Worm (Caenorhabditis elegans): ENCODE data around the gene F11D11.3.

Gene F11D11.3

DNA sequence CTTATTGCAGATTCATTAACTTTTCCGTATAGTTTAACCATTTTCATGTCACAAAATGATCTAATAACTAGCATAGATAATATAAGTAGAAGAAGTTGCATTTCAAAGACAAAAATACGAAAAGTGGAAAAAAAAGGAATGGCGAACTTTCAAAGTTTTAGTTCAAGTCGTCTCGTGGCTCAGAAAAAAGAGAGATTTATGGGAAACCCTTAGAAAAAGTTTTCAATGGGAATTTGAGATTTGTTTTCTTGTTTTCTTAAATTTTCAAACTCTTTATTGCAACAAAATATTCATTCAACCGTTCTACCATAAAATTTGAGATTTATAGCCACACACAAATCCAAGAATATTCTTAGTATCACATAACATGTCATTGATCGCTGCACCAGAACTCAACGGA lies 18.0 kb downstream of the F11D11.3 start, which contains the start of gene clec-250:
Gene clec-250, minus strand, starts transcription at position 101 of the 400 bp plus-strand sequence.
- TF ChIP-seq nhr-129 (tag; optimal IDR thresholded peaks at IDR 0.05) (no peak), mab-5 (tag; optimal IDR thresholded peaks at IDR 0.05) (no peak), lsy-2 (tag; optimal IDR thresholded peaks at IDR 0.05) (no peak)

DNA sequence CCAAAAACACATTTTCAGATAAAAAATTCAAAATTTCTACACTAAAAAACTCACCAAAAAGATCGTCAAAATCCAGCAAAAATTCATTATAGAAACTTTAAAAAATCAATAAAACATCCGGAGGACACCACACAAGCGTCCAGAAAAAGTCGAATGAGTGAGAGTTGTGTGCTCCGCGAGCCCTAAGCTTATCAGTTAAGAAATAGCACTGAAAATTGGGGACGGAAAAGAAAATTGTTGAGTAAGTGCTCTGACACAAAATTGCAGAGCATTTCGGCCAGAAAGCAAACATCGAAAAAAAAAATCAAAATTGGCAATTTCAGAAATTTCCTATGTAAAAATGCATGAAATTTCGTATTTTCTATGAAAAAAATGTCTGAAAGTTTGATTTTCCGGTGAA lies 22.4 kb downstream of the F11D11.3 start:
- TF ChIP-seq gmeb-1 (tag; optimal IDR thresholded peaks at IDR 0.05): no peak
- TF ChIP-seq skn-1 (tag; optimal IDR thresholded peaks at IDR 0.05): no peak
- TF ChIP-seq crh-2 (tag; optimal IDR thresholded peaks at IDR 0.05): no peak
- no peak for TF ChIP-seq ZK546.5 (tag; optimal IDR thresholded peaks at IDR 0.05)
- TF ChIP-seq lin-11 (tag; optimal IDR thresholded peaks at IDR 0.05): no peak
- TF ChIP-seq peb-1 (tag; optimal IDR thresholded peaks at IDR 0.05): no peak
- TF ChIP-seq C34F6.9 (tag; optimal IDR thresholded peaks at IDR 0.05): no peak
- TF ChIP-seq unc-62 (GFP tag; optimal IDR thresholded peaks at IDR 0.05): no peak

DNA sequence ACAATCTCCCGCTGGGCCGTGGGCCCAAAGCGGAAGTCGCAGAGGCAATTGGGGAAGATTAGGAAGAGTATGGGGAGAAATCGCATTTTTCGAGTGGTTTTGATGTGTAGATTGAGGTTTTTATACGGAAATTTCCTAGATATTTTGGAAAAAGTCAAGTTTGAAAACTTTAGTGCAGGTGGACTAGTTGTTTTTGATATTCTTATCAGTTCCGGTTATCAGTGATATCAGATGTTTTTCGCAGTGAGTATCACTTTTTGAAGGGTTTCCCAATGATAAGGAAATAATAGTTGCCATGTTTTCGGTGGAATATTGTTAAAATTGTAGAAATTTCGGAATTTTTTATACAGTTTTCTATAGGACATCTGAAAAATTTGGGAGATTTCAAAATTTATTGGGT lies 25.7 kb downstream of the F11D11.3 start, which contains the start of gene scl-20:
Gene scl-20, minus strand, starts transcription at position 101 of the 400 bp plus-strand sequence.
- TF ChIP-seq aly-2 (tag; optimal IDR thresholded peaks at IDR 0.05) (no peak), lin-11 (tag; optimal IDR thresholded peaks at IDR 0.05) (no peak), Y55F3AM.14 (GFP tag; optimal IDR thresholded peaks at IDR 0.05) (no peak), C34F6.9 (tag; optimal IDR thresholded peaks at IDR 0.05) (no peak), nhr-21 (tag; optimal IDR thresholded peaks at IDR 0.05) (no peak), unc-55 (GFP tag; optimal IDR thresholded peaks at IDR 0.05) (no peak), ama-1 (optimal IDR thresholded peaks at IDR 0.05) (no peak), R02D3.7 (tag; optimal IDR thresholded peaks at IDR 0.05) (no peak), gmeb-1 (tag; optimal IDR thresholded peaks at IDR 0.05) (no peak), ceh-16 (tag; optimal IDR thresholded peaks at IDR 0.05) (no peak), elt-3 (tag; optimal IDR thresholded peaks at IDR 0.05) (no peak), ceh-82 (tag; optimal IDR thresholded peaks at IDR 0.05) (no peak), crh-2 (tag; optimal IDR thresholded peaks at IDR 0.05) (no peak), alr-1 (tag; optimal IDR thresholded peaks at IDR 0.05) (no peak), nhr-77 (tag; optimal IDR thresholded peaks at IDR 0.05) (no peak), ztf-1 (GFP tag; conservative IDR thresholded peaks at IDR 0.05) (no peak), fos-1 (tag; optimal IDR thresholded peaks at IDR 0.05) (no peak), nhr-237 (tag; optimal IDR thresholded peaks at IDR 0.05) (no peak), nhr-10 (tag; optimal IDR thresholded peaks at IDR 0.05) (no peak)

DNA sequence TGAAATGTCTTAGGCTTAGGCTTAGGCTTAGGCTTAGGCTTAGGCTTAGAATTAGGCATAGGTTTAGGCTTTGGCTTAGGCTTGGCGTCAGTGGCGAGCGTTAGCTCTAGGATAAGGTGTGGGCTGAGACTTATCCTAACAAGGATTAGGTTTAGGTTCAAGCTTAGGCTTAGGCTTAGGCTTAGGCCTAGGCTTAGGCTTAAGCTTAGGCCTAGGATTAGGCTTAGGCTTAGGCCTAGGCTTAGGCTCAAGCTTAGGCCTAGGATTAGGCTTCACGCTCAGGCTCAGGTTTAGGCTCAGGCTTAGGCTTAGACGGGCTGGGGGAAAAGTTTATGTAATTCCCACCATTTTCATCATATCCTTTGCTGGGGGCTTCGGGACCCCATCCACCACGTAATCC lies 26.1 kb downstream of the F11D11.3 start:
- TF ChIP-seq fos-1 (tag; optimal IDR thresholded peaks at IDR 0.05) (no peak), sem-4 (tag; optimal IDR thresholded peaks at IDR 0.05) (no peak), gmeb-1 (tag; optimal IDR thresholded peaks at IDR 0.05) (no peak), unc-55 (GFP tag; optimal IDR thresholded peaks at IDR 0.05) (no peak), ztf-1 (GFP tag; conservative IDR thresholded peaks at IDR 0.05) (no peak), nhr-12 (tag; optimal IDR thresholded peaks at IDR 0.05) (no peak), aly-2 (tag; optimal IDR thresholded peaks at IDR 0.05) (no peak), sma-9 (GFP tag; optimal IDR thresholded peaks at IDR 0.05) (no peak), sma-9 (tag; optimal IDR thresholded peaks at IDR 0.05) (no peak), ZK546.5 (tag; optimal IDR thresholded peaks at IDR 0.05) (no peak), nhr-237 (tag; optimal IDR thresholded peaks at IDR 0.05) (no peak), skn-1 (tag; optimal IDR thresholded peaks at IDR 0.05) (no peak), lin-39 (tag; optimal IDR thresholded peaks at IDR 0.05) (no peak)

DNA sequence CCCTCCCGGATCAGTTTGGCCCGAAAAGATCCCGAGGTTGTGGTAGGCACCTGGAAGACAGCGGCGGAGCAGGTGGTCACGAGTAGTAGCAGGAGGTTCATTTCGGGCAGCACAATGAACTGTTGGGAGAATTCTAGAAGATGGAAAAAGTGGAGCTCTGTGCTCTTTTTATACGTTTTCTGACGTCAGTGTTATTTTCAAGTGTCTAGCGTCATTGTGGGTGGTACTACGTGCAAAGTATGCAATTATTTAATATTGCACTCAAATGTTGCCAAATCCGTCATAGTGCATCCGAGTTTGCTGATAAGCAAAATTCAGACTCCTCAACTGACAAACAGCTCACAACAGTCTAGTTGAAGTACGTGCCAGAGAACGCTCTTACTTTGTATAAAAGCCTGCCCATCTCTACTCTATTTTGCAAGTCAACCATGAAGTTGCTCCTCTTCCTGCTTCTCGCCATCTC lies 28.5 kb downstream of the F11D11.3 start, which contains the start of the genes asp-18 and scl-19:
Gene asp-18, minus strand, starts transcription at position 101 of the 463 bp plus-strand sequence.
Gene scl-19, plus strand, starts transcription at position 413 of the 463 bp plus-strand sequence.
- TF ChIP-seq ama-1 (optimal IDR thresholded peaks at IDR 0.05): no peak
- no peak for TF ChIP-seq alr-1 (tag; optimal IDR thresholded peaks at IDR 0.05)
- TF ChIP-seq nhr-77 (tag; optimal IDR thresholded peaks at IDR 0.05): no peak
- no peak for TF ChIP-seq nhr-21 (tag; optimal IDR thresholded peaks at IDR 0.05)
- no peak for TF ChIP-seq zag-1 (tag; optimal IDR thresholded peaks at IDR 0.05)
- TF ChIP-seq ceh-82 (tag; optimal IDR thresholded peaks at IDR 0.05): no peak
- no peak for TF ChIP-seq elt-3 (tag; optimal IDR thresholded peaks at IDR 0.05)
- no peak for TF ChIP-seq unc-39 (tag; optimal IDR thresholded peaks at IDR 0.05)
- TF ChIP-seq mbf-1 (tag; optimal IDR thresholded peaks at IDR 0.05): no peak
- no peak for TF ChIP-seq mdl-1 (tag; optimal IDR thresholded peaks at IDR 0.05)
- TF ChIP-seq ztf-4 (tag; optimal IDR thresholded peaks at IDR 0.05): no peak
- no peak for TF ChIP-seq skn-1 (tag; optimal IDR thresholded peaks at IDR 0.05)
- TF ChIP-seq nhr-25 (tag; optimal IDR thresholded peaks at IDR 0.05): no peak
- no peak for TF ChIP-seq lsy-2 (tag; optimal IDR thresholded peaks at IDR 0.05)
